Worm (Caenorhabditis elegans) whole organism, late embryonic: ENCODE results near the gene daf-2.

Source experiments
- F13H6.1 ChIP-seq: sonication (generic microtip); optimal IDR thresholded peaks from 2 replicates; lab custom pipeline; 2016; ENCODE audit warnings: missing genetic modification characterization, missing compliant biosample characterization
- T23F11.4 ChIP-seq: fragments of 200-800 bp; sonication (Bioruptor generic); optimal IDR thresholded peaks from 2 replicates; lab custom pipeline; 2018; ENCODE audit warnings: mild to moderate bottlenecking, missing genetic modification characterization, missing compliant biosample characterization
- ama-1 ChIP-seq: fragments of 150-350 bp; optimal IDR thresholded peaks from 2 replicates; lab custom pipeline; 2014
- dmd-4 ChIP-seq: sonication (generic microtip); optimal IDR thresholded peaks from 2 replicates; lab custom pipeline; 2016; ENCODE audit warnings: borderline replicate concordance, missing genetic modification characterization, missing compliant biosample characterization
- ets-4 ChIP-seq: sonication (generic microtip); optimal IDR thresholded peaks from 2 replicates; lab custom pipeline; 2016; ENCODE audit warnings: missing genetic modification characterization, missing compliant biosample characterization
- eyg-1 ChIP-seq: sonication (generic microtip); optimal IDR thresholded peaks from 2 replicates; lab custom pipeline; 2016; ENCODE audit warnings: missing genotype, missing genetic modification characterization, missing compliant biosample characterization
- hlh-15 ChIP-seq: sonication (generic microtip); optimal IDR thresholded peaks from 2 replicates; lab custom pipeline; 2016; ENCODE audit warnings: missing genetic modification characterization, missing compliant biosample characterization
- hlh-6 ChIP-seq: sonication (generic microtip); optimal IDR thresholded peaks from 2 replicates; lab custom pipeline; 2016; ENCODE audit warnings: missing genotype, missing genetic modification characterization, missing compliant biosample characterization
- nfya-1 ChIP-seq: sonication (generic microtip); optimal IDR thresholded peaks from 2 replicates; lab custom pipeline; 2017; ENCODE audit warnings: missing genetic modification characterization, mild to moderate bottlenecking, missing compliant biosample characterization, antibody characterized with exemption, moderate library complexity
- ref-2 ChIP-seq: sonication (generic microtip); optimal IDR thresholded peaks from 2 replicates; lab custom pipeline; 2016; ENCODE audit warnings: missing genetic modification characterization, missing compliant biosample characterization
- unc-55 ChIP-seq: sonication (generic microtip); optimal IDR thresholded peaks from 2 replicates; lab custom pipeline; 2017; ENCODE audit warnings: missing biosample characterization, missing genetic modification reagents, missing genetic modification characterization

DNA sequence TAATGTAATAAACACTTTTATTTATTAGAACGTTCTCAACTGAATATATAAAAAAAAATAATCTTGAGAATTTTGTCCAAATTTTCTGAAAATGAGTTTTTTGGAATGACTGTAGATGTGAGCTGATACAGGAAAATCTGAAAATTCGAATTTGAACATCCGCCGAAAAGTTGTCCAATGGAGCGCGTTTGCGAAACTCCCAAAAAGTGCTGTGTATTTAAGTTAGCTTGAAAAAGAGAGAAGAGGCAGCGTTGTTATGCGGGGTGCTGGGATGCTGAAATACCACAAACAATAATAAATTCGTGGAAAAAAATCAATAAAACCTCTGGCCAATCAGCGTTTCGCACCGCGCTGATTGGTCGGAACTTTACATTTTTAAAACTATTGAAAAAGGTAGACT, 70.4 kb downstream of the daf-2 start:
- TF ChIP-seq unc-55 (GFP tag; lab: Kevin White, UChicago) (no peak), hlh-6 (no peak), eyg-1 (tag; lab: Kevin White, UChicago) (no peak), T23F11.4 (no peak), ama-1 (lab: Kevin White, UChicago) (no peak), hlh-15 (no peak), ets-4 (no peak), ref-2 (tag; lab: Kevin White, UChicago) (no peak), nfya-1 (tag; lab: Kevin White, UChicago) (no peak), dmd-4 (tag; lab: Kevin White, UChicago) (no peak), F13H6.1 (tag; lab: Kevin White, UChicago) (no peak)
